Worm (Caenorhabditis elegans) whole organism, L4/young adult: ENCODE results near the gene bus-4.

Experiments used
- W03F9.2 ChIP-seq: fragments of 150-350 bp; optimal IDR thresholded peaks from 2 replicates; lab custom pipeline; 2014; ENCODE audit warnings: missing biosample characterization, missing genetic modification characterization
- dao-5 ChIP-seq: sonication (generic microtip); optimal IDR thresholded peaks from 2 replicates; lab custom pipeline; 2016; ENCODE audit warnings: missing genotype, missing genetic modification characterization, moderate library complexity, missing compliant biosample characterization
- him-1 ChIP-seq: sonication (generic microtip); optimal IDR thresholded peaks from 2 replicates; lab custom pipeline; 2016; ENCODE audit warnings: missing genotype, missing genetic modification reagents, missing genetic modification characterization, missing compliant biosample characterization

Gene bus-4

DNA sequence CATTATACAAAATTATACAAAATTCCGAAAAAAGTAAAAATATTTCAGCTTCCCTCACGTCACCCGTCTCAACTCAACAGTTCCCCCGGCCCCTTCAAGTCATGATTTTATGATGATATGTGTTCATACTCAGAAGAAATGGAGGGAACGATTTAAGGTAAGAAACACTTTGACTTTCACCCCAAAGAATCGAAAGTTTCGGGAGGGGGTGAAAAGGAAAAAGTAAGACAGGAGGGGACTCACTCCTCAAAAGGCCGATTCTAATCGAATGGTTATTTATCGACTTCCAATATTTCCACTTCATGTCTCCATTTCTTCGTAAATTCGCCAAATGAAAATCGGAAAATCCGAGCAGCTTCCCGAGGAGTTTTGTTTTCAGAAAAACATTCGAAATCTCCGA lies at the start of gene bus-4:
TSS of gene bus-4 (plus strand) at position 49 of the 400 bp plus-strand sequence.
- TF ChIP-seq W03F9.2 (no peak), dao-5 (no peak), him-1 (tag; lab: Kevin White, UChicago) (no peak)

DNA sequence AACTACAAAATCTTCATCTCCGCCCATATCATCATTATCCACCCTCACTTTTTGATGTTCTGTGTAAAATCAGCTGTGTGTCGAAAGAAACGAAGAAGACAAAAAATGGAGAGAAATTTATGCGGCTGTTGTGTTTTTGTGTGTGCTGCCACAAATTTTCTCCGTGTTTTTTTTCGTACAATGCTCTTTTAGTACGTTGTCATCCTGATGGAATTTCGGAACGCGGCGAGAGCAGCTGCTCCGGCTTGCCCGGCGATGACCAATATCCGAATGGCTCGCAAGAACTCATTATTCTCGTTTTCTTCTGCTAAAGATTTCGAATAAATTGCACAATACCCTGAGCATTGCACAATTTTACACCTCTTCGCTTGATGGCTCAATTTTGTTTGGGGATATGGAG lies 48.7 kb upstream of the bus-4 start:
- TF ChIP-seq W03F9.2 (no peak), dao-5 (no peak), him-1 (tag; lab: Kevin White, UChicago) (no peak)

DNA sequence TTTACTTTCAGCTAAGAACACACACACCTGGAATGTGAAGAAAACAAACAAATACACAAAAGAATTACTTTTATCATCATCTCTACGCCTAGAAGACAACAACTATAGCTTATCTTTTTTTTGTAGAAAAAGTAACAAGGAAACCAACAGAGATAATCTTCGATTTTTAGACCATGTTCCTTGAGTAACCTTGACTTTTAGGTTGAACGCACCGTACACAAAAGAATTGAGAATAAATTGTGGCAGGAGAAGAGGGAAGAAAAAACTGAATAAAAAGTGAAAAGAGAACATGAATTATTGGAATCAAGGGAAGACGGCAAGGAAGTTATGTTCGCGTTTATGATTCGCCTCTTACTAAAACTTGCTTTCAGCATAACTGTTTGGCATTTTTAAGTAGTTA lies 47.1 kb upstream of the bus-4 start:
- TF ChIP-seq dao-5 = no peak
- no peak for TF ChIP-seq W03F9.2
- no peak for TF ChIP-seq him-1 (tag; lab: Kevin White, UChicago)

DNA sequence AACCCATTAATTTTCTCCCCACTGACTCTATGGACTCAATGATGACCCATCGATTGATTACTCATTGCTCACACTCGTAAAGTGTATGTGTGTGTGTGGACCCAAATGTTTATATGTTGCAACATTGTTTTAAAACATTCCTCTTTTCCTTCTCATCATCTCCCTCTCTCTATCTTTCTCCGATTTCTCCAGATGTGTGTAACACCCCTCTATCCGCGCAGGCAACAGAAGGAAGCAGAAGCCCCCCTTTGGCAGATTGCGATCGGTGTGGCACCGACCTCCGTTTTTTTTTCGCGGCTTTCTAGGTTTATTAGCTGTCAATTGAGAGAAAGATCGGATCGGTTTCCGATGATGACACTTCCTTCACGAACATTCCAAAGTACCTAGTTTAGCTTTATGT lies 44.5 kb upstream of the bus-4 start:
- TF ChIP-seq W03F9.2 (no peak), dao-5 (no peak)

DNA sequence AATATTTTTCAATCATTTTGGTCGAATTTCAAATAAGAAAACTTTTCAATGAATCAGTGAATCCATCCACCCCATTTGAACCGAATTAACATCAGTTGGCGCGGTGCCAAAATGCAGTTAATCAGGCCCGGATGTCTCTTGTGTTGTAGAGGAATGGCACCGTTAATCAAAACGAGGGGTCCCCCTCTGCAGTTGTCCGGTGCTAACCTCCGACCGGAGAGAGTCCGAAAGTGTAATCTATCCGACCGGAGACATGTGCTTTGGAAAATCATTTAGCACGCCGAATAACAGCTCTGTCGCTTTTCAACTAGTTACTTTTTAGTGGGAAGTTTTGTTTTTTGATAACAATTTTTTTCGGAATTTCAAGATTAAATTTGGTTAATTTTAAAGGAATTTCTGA lies 42.8 kb upstream of the bus-4 start:
- TF ChIP-seq him-1 (tag; lab: Kevin White, UChicago) (no peak), dao-5 (no peak), W03F9.2 (no peak)

DNA sequence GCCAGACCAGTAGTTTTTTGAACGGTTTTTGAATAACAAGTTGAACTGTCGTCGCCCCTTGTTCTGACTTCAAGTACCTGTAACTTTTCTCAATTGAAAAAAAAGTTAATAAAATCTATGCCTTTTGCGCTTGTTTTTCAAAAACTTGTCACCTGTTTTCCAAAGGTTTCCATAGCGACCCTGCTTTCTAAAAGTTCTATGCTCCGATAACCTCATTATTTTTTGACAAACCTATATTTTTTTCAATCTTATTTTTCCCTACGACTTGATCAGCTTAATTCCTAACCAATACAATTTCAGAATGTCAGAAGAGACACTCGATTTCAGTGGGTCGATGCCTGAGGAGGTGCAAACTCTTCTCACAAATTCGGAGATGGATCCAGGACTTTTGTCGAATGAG lies 40.7 kb upstream of the bus-4 start, which contains the start of gene F29B9.8:
TSS of gene F29B9.8 (plus strand) at position 301 of the 400 bp plus-strand sequence.
- TF ChIP-seq dao-5 (no peak), him-1 (tag; lab: Kevin White, UChicago) (no peak), W03F9.2 (no peak)

DNA sequence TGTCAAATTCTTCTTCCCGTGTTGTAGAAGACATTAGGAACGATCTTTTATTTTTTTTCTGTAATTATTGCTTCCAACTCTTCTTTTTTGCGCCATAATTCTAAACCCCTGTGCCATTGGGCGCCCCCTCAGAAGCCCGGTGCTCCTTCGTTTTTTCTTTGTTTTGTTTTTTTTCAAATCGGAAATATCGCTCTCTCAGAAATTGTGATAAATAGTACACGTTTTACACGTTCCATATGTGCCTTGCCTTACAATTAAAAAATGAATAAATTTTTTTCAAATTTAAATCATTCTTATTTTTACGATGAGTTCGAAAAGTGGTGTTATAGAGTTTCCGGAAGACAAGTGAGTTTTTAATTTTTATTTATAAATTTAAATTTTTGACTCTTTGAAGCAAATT lies 38.6 kb upstream of the bus-4 start, which contains the start of gene F29B9.7:
TSS of gene F29B9.7 (plus strand) at position 301 of the 400 bp plus-strand sequence.
- TF ChIP-seq dao-5 (no peak), W03F9.2 (no peak), him-1 (tag; lab: Kevin White, UChicago) (no peak)

DNA sequence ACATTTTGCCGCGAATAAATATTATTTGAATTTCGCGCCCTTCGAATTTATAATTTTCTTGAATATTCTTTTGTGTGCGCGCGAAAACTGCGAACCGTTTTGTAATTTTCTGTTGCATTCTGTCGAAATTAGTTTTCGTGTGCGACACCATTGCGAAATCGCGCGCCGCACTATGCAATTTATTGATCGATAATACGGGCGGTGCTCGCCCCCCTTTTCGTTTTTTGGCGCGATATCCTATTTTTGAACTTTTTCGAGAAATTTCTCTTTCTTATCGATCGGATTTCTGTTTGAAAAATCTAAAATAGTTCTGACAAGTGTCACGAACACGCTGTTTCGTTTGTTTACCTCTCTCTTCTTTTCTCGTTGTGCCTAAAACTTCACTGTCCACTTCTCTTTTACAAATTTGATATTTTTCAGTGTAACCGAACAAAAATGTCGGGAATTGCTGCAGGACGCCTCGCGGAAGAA lies 37.4 kb upstream of the bus-4 start, which contains the start of gene ubc-9:
TSS of gene ubc-9 (plus strand) at position 421 of the 471 bp plus-strand sequence.
- TF ChIP-seq W03F9.2 = peak; percentile 27
- TF ChIP-seq him-1 (tag; lab: Kevin White, UChicago) = peak; percentile 52
- no peak for TF ChIP-seq dao-5

DNA sequence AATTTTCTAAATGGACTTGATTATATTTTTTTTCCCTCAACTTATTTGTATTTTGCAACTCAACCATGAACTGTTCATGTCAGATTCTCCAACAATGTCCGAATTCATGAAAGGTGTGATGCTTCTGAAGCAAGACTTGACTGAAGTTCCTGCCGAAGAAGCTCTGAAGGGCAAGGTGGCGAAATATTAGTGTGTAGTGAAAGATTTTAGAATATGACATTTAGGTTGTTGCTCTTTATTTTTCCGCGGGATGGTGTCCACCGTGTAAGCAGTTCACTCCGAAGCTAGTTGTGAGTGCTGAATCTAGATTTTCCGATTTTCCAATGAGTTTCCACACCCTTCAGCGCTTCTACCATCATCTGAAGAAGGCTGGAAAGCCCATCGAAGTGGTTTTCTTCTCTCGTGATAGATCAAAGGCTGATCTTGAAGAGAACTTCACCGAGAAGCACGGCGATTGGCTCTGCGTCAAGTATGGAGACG lies 35.7 kb upstream of the bus-4 start, which contains the start of gene F29B9.5:
TSS of gene F29B9.5 (plus strand) at position 51 of the 480 bp plus-strand sequence.
- TF ChIP-seq dao-5 = no peak

DNA sequence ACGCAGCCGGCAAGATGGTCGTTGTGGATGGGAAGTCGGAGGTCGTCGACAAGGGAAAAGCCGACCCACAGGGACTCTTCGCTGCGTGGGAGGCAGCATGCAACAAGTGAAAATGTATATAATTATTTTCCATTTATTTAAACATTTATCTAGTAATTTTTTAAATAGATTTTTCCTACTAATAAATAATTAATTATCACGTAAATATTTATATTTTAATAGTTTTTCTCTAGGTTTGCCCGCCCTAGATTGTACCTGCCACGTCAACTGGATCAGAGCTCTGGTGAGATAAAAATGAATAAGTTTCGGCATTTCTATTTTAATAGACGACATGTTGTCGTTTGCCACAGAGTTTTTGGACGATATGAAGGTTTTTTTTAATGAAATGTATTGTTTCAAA lies 35.1 kb upstream of the bus-4 start, which contains the start of gene psr-1:
TSS of gene psr-1 (plus strand) at position 301 of the 400 bp plus-strand sequence.
- TF ChIP-seq him-1 (tag; lab: Kevin White, UChicago) = no peak
- TF ChIP-seq W03F9.2 = no peak
- no peak for TF ChIP-seq dao-5

DNA sequence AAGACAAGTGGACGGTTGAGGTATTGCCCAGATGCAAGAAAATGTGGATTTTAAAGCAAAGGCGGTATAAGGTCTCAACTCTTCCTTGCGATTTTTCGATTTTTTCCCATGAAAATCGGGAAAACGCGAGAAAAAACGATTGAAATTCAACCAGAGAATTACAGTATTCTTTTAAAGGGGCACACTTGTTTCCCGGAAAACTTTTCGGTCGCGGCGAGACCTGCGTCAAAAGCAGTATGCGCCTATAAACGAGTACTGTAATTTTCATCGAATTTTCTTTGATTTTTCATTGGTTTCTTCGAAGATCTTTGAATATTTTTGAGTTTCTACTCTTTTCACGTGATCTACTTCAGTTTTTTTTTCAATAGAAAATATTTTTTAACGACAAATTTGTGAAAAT lies 34.4 kb upstream of the bus-4 start:
- TF ChIP-seq W03F9.2 (no peak), him-1 (tag; lab: Kevin White, UChicago) (no peak), dao-5 (no peak)

DNA sequence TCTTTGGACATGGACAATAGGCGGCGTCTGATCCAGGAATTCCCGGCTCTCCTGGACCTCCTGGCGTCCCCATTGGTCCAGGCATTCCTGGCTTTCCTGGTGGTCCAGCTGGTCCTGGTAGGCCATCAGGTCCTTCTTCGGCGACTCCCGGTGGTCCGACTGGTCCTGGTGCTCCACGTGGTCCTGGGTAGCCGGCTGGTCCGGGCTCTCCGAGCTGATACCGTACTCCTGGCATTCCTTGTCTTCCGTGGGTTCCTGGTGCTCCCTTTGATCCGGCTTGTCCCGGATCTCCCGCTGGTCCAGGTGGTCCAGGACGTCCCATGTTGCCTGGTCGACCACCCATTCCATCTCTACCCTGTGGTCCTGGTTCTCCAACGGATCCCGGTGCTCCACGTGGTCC lies 32.1 kb upstream of the bus-4 start:
- TF ChIP-seq dao-5 (no peak), him-1 (tag; lab: Kevin White, UChicago) (no peak), W03F9.2 (no peak)

DNA sequence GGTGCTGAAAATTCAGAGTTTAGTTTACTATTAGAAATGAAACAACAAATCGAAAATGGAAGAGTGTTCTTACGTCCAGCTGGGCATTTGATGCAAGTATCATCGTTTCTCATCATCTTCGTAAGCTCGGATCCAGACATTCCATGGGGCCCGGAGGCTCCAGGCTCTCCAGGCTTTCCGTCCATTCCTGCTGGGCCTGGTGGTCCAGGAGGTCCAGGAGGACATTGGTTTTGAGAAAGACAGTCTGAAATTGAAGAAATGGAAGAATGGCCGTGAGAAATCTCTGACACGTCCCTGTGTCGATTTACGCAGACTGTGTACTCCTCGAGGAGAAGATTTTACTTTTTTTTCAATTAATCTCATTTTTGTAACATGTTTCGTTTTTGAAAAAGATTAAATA lies 31.7 kb upstream of the bus-4 start:
- TF ChIP-seq dao-5 (no peak), him-1 (tag; lab: Kevin White, UChicago) (no peak), W03F9.2 (no peak)

DNA sequence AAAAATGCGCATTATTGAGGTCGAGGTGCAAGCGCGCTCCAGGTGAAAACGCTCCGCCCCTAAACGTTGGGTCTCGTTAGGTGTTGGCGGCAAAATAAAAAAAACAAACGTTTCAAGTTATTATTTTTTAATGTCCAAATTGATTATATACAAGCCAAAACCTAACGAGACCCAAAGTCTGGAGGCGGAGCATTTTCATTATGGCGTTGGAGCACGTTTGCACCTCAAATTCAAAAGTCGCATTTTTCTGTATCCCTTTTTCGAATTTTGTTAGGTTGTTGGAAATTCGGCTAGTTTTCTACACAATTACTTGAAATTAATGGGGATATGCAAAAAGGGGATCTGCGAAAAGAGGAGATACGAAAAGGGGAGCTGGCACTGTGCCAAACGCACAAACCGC lies 30.2 kb upstream of the bus-4 start, which contains the start of gene col-111:
TSS of gene col-111 (minus strand) at position 101 of the 400 bp plus-strand sequence.
- no peak for TF ChIP-seq dao-5
- TF ChIP-seq W03F9.2 = no peak
- TF ChIP-seq him-1 (tag; lab: Kevin White, UChicago) = no peak

DNA sequence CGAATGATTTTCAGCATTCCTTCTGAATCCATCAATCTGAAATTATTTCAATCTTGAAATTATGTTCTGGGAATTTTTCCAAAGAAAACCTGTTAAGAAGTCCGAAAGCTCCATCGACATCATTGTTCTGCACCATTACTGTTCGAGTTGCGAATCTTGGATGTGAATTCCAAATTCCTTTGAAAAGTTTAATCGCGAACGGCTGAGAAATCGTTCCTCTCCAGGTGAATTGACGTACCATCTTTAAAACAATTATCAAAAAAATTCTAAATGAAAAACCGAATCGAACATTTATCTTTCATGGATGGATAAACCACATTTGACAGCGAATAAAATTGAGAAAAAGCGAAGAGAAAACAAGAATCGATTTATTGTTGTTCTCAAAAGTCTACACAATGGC lies 28.8 kb upstream of the bus-4 start, which contains the start of gene mrps-21:
TSS of gene mrps-21 (minus strand) at position 241 of the 400 bp plus-strand sequence.
- TF ChIP-seq dao-5 = no peak
- no peak for TF ChIP-seq him-1 (tag; lab: Kevin White, UChicago)
- no peak for TF ChIP-seq W03F9.2
